Fruit fly (Drosophila melanogaster): ENCODE results near the gene fz2.

The fz2 gene

DNA sequence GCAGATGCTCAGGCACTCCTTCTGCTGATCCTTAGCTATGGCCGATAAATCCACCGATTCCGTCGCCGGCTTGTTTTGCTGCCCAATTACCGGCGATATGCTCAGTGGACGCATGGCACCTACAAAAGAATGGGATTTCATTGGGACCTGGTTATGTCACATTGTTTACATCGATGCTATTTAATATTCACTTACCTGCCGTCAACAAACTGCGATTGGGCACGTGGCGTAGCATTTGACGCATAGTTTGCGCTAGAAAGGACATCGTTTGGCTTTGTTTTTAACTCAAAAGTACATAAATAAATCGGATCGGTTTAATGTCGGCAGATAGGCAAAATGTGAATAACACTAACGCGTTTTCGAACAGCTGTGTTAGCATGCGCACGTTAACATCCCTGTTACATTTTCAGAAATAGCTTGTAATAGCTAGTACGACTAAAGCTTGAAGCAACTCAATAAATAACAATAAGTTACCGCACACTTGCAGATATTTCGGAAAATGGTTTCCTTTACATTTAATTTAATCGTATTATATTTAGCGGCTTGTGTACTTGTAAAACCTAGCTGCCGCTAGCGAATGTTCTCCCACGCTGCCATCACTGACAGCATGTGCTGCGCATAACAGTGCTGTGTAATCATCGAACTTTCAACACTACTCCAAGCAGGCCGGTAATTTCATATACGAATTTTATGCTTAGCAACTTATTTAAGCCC, 19.7 kb upstream of the fz2 start, which contains the start of the genes mRpL21 and rept (continued):
- TF ChIP-seq Hr51 (GFP tag; optimal IDR thresholded peaks at IDR 0.05) (peak; percentile 29 to 70), CG15479 (GFP tag; optimal IDR thresholded peaks at IDR 0.05) (no peak), CG6654 (GFP tag; optimal IDR thresholded peaks at IDR 0.05) (no peak), gro (GFP tag; optimal IDR thresholded peaks at IDR 0.05) (peak; percentile 58), YL-1 (GFP tag; optimal IDR thresholded peaks at IDR 0.05) (peak; percentile 81), tin (GFP tag; optimal IDR thresholded peaks at IDR 0.05) (peak; percentile 51), CG8944 (GFP tag; optimal IDR thresholded peaks at IDR 0.05) (peak; percentile 23), CG7745 (tag; optimal IDR thresholded peaks at IDR 0.05) (no peak), CG1024 (GFP tag; IDR thresholded peaks at IDR 0.05) (no peak), CG1603 (tag; optimal IDR thresholded peaks at IDR 0.05) (peak; percentile 68), chinmo (GFP tag; IDR thresholded peaks at IDR 0.05; ENCODE audit: partially characterized antibody) (no peak), slbo (GFP tag; IDR thresholded peaks at IDR 0.05) (peak; percentile 67), Antp (GFP tag; optimal IDR thresholded peaks at IDR 0.05) (peak; percentile 16), CG13287 (GFP tag; IDR thresholded peaks at IDR 0.05; ENCODE audit: partially characterized antibody) (peak; percentile 46; the same call in 1 of the 2 replicates), Dad (GFP tag; optimal IDR thresholded peaks at IDR 0.05) (peak; percentile 49), CG8924 (tag; optimal IDR thresholded peaks at IDR 0.05) (peak; percentile 42), CG14860 (GFP tag; IDR thresholded peaks at IDR 0.05; ENCODE audit: partially characterized antibody) (no peak), CG2116 (GFP tag; optimal IDR thresholded peaks at IDR 0.05) (peak; percentile 65), CG8478 (optimal IDR thresholded peaks at IDR 0.05) (peak; percentile 26), B-H2 (GFP tag; optimal IDR thresholded peaks at IDR 0.05) (peak; percentile 54), Med (GFP tag) (peak; percentile 96), cwo (GFP tag; optimal IDR thresholded peaks at IDR 0.05) (peak; percentile 45), CG32532 (GFP tag; IDR thresholded peaks at IDR 0.05) (peak; percentile 42), bcd (GFP tag; optimal IDR thresholded peaks at IDR 0.05) (peak; percentile 45), CG8388 (GFP tag; optimal IDR thresholded peaks at IDR 0.05) (peak; percentile 43), CG10979 (tag; optimal IDR thresholded peaks at IDR 0.05) (peak; percentile 0), toy (GFP tag; IDR thresholded peaks at IDR 0.05) (no peak), grau (tag; optimal IDR thresholded peaks at IDR 0.05) (peak; percentile 63), sisA (GFP tag; IDR thresholded peaks at IDR 0.05) (no peak), Hand (GFP tag; optimal IDR thresholded peaks at IDR 0.05) (no peak), Atf3 (GFP tag; optimal IDR thresholded peaks at IDR 0.05) (no peak), eyg (GFP tag; optimal IDR thresholded peaks at IDR 0.05) (no peak), so (GFP tag; IDR thresholded peaks at IDR 0.05) (no peak), CG9797 (GFP tag; optimal IDR thresholded peaks at IDR 0.05) (peak; percentile 67), CG8359 (GFP tag; optimal IDR thresholded peaks at IDR 0.05; ENCODE audit: borderline replicate concordance) (no peak), zfh1 (GFP tag; IDR thresholded peaks at IDR 0.05) (no peak), CG2712 (tag; optimal IDR thresholded peaks at IDR 0.05) (peak; percentile 35), CG1647 (GFP tag; optimal IDR thresholded peaks at IDR 0.05) (peak; percentile 13), Tbp (GFP tag; optimal IDR thresholded peaks at IDR 0.05) (peak; percentile 51), Trl (optimal IDR thresholded peaks at IDR 0.05) (no peak), Trl (GFP tag; optimal IDR thresholded peaks at IDR 0.05) (peak; percentile 33), peb (GFP tag; IDR thresholded peaks at IDR 0.05) (no peak), NK7.1 (GFP tag; optimal IDR thresholded peaks at IDR 0.05) (peak; percentile 15), gcm (GFP tag; optimal IDR thresholded peaks at IDR 0.05) (no peak), dpn (GFP tag; optimal IDR thresholded peaks at IDR 0.05) (peak; percentile 63 to 70), CG5245 (GFP tag; optimal IDR thresholded peaks at IDR 0.05) (peak; percentile 37), tap (tag; optimal IDR thresholded peaks at IDR 0.05) (peak; percentile 3), wdn (GFP tag; IDR thresholded peaks at IDR 0.05) (peak; percentile 16; the same call in 1 of the 2 replicates), ken (GFP tag; IDR thresholded peaks at IDR 0.05) (peak; percentile 54; the same call in 1 of the 3 replicates), HLH54F (GFP tag; optimal IDR thresholded peaks at IDR 0.05) (peak; percentile 71)
